Fruit fly (Drosophila melanogaster): ENCODE measurements around the gene CG10597.

DNA sequence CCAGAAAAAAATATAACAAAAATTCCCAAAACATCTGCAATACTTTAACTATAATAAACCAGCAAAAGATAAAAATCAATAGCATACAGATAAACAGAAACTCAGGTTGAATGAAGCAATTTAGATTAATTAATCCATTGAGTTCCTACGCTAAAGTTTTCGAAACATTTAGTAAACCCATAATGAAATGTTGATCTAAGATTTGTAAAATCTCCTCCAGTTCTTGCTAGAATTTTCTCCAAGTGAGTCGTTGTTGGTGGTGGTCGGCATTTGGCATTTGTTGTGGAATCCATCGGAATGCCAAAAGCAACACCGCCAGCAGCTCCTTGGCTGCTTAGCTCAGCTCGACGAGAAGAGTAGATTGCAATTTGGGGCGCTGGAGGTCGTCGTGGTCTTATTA, 42.7 kb downstream of the CG10597 start:
- no peak for TF ChIP-seq insv (optimal IDR thresholded peaks at IDR 0.05)
- TF ChIP-seq ttk (optimal IDR thresholded peaks at IDR 0.05): no peak
- no peak for TF ChIP-seq Myc (optimal IDR thresholded peaks at IDR 0.05)
- no peak for TF ChIP-seq Sin3A (optimal IDR thresholded peaks at IDR 0.05)
- no peak for TF ChIP-seq psq (optimal IDR thresholded peaks at IDR 0.05)
